Worm (Caenorhabditis elegans): ENCODE data around the gene clhm-1.

clhm-1 gene

DNA sequence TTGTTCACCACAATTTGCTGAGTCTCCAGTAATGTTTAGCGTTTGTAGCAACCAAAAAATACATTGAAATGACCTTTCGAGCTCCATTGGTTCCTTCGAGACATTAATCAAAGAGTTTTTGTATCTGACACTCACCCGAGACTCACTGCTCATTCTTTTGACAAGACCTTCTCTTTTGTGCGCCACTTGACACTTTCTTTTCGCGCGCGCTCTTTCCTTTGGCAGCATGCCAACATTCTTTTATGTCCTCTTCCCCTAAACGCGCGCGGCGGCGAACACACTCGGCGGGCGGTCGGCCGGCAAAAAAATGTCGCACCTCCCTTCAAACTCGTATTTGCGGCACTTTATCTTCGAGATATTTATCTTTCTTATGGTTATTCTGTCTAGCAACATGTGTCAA lies 27.1 kb downstream of the clhm-1 start (continued):
- TF ChIP-seq atf-7 (tag; optimal IDR thresholded peaks at IDR 0.05): no peak
- TF ChIP-seq lin-26 (GFP tag; IDR thresholded peaks at IDR 0.05): no peak
- no peak for TF ChIP-seq egrh-3 (GFP tag; IDR thresholded peaks at IDR 0.05)
- no peak for TF ChIP-seq hmg-20 (GFP tag; IDR thresholded peaks at IDR 0.05)
- TF ChIP-seq C17E4.6 (GFP tag; IDR thresholded peaks at IDR 0.05): no peak
- no peak for TF ChIP-seq bed-2 (GFP tag; IDR thresholded peaks at IDR 0.05)
- no peak for TF ChIP-seq madf-8 (GFP tag; conservative IDR thresholded peaks at IDR 0.05)
- TF ChIP-seq egl-18 (GFP tag; IDR thresholded peaks at IDR 0.05): no peak
- no peak for TF ChIP-seq ekl-4 (GFP tag; IDR thresholded peaks at IDR 0.05)
- peak; percentile 5 for TF ChIP-seq ceh-27 (GFP tag; optimal IDR thresholded peaks at IDR 0.05)
- TF ChIP-seq rpc-1 (optimal IDR thresholded peaks at IDR 0.05): no peak
- TF ChIP-seq rpc-1 (tag; optimal IDR thresholded peaks at IDR 0.05): no peak
- TF ChIP-seq D2030.7 (GFP tag; IDR thresholded peaks at IDR 0.05): 0 out of 2 replicates have a peak, but pooled peaks have one; percentile 19
- TF ChIP-seq sptf-2 (GFP tag; optimal IDR thresholded peaks at IDR 0.05): no peak
- no peak for TF ChIP-seq F23B12.7 (tag; optimal IDR thresholded peaks at IDR 0.05; ENCODE audit: insufficient read depth)
- no peak for TF ChIP-seq F52B5.7 (tag; optimal IDR thresholded peaks at IDR 0.05)
- TF ChIP-seq ZK185.1 (tag; optimal IDR thresholded peaks at IDR 0.05; ENCODE audit: poor library complexity, severe bottlenecking): no peak
- TF ChIP-seq ccch-3 (GFP tag; optimal IDR thresholded peaks at IDR 0.05): no peak
- no peak for TF ChIP-seq akir-1 (GFP tag; optimal IDR thresholded peaks at IDR 0.05)
- TF ChIP-seq lin-54 (GFP tag; optimal IDR thresholded peaks at IDR 0.05): no peak
- TF ChIP-seq madf-10 (tag; optimal IDR thresholded peaks at IDR 0.05): peak; percentile 96
- TF ChIP-seq attf-6 (GFP tag; IDR thresholded peaks at IDR 0.05): no peak
- no peak for TF ChIP-seq F57C9.4 (tag; optimal IDR thresholded peaks at IDR 0.05)
- no peak for TF ChIP-seq mes-4 (tag; optimal IDR thresholded peaks at IDR 0.05)
- TF ChIP-seq snpc-4 (GFP tag; optimal IDR thresholded peaks at IDR 0.05): no peak
- no peak for TF ChIP-seq snpc-4 (tag; optimal IDR thresholded peaks at IDR 0.05)
- TF ChIP-seq F55B11.4 (tag; optimal IDR thresholded peaks at IDR 0.05; ENCODE audit: borderline replicate concordance, insufficient read depth): no peak
- TF ChIP-seq rcor-1 (GFP tag; IDR thresholded peaks at IDR 0.05): no peak
- TF ChIP-seq F57A8.1 (GFP tag; optimal IDR thresholded peaks at IDR 0.05): no peak

DNA sequence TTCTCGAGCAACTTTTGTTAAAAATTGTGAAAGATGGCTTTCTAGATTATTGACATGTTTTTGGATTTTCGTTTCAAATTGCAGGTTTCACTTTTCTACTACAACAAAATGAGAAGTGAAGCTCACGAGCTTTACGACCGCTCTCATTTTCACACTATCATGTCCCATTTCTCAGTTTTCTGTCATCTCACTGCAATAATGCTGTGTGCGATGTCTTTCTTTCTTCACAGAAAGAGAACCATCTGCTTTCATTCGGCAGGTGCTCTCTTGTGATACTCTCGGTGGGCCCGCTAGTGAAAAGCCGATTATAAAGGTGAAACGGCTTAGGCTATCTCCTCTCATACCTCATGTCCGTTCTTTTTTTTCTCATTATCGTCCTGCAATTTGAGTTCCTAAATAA lies 27.6 kb downstream of the clhm-1 start:
- TF ChIP-seq ceh-100 (GFP tag; IDR thresholded peaks at IDR 0.05) (0 out of 2 replicates have a peak, but pooled peaks have one; percentile 1), ztf-6 (GFP tag; IDR thresholded peaks at IDR 0.05) (no peak)

DNA sequence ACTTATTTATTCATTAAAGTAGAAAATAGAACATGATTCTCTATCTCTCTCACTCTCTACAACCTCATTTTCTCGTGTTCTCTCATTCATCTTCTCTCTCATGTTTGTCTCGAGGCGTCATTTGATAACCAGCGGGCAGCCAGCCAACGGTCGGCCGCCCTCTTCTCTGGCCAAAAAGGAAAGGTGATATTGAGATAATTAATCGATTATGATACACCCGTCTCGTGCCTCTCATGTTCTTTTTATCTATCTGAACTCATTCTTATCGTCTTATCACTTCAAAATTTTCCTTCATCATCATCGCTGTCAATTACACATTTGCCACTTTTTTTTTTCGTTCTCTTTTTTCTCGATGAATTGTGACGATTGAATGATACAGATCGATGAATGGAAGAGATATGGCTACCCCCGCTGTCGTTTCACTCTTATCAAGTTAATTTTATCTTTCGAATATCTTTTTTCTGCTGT lies 28.1 kb downstream of the clhm-1 start:
- TF ChIP-seq aptf-2 (GFP tag; conservative IDR thresholded peaks at IDR 0.05): no peak
- no peak for TF ChIP-seq hmg-20 (GFP tag; IDR thresholded peaks at IDR 0.05)
- TF ChIP-seq nfyb-1 (GFP tag; IDR thresholded peaks at IDR 0.05): peak; percentile 76
- no peak for TF ChIP-seq bed-2 (GFP tag; IDR thresholded peaks at IDR 0.05)
- no peak for TF ChIP-seq F57A8.1 (GFP tag; optimal IDR thresholded peaks at IDR 0.05)
- TF ChIP-seq ekl-4 (GFP tag; IDR thresholded peaks at IDR 0.05): peak; percentile 69; the same call in 1 of the 2 replicates
- TF ChIP-seq repo-1 (tag; optimal IDR thresholded peaks at IDR 0.05): no peak
- TF ChIP-seq mxl-1 (tag; optimal IDR thresholded peaks at IDR 0.05): no peak
- no peak for TF ChIP-seq ztf-25 (GFP tag; IDR thresholded peaks at IDR 0.05)
- TF ChIP-seq let-526 (GFP tag; IDR thresholded peaks at IDR 0.05): no peak
- TF ChIP-seq lin-35 (GFP tag; optimal IDR thresholded peaks at IDR 0.05): no peak
- no peak for TF ChIP-seq lir-1 (GFP tag; conservative IDR thresholded peaks at IDR 0.05)
- TF ChIP-seq F55B11.4 (tag; optimal IDR thresholded peaks at IDR 0.05; ENCODE audit: borderline replicate concordance, insufficient read depth): no peak
- TF ChIP-seq ets-4 (GFP tag; optimal IDR thresholded peaks at IDR 0.05): peak; percentile 79
- no peak for TF ChIP-seq cebp-1 (GFP tag; IDR thresholded peaks at IDR 0.05)
- peak; percentile 79 for TF ChIP-seq cebp-1 (tag; optimal IDR thresholded peaks at IDR 0.05)
- no peak for TF ChIP-seq ama-1 (optimal IDR thresholded peaks at IDR 0.05)
- TF ChIP-seq ama-1 (GFP tag; optimal IDR thresholded peaks at IDR 0.05): no peak
- TF ChIP-seq athp-1 (tag; optimal IDR thresholded peaks at IDR 0.05): no peak
- TF ChIP-seq dpl-1 (GFP tag; optimal IDR thresholded peaks at IDR 0.05): no peak
- no peak for TF ChIP-seq rpc-1 (optimal IDR thresholded peaks at IDR 0.05)
- no peak for TF ChIP-seq rpc-1 (tag; optimal IDR thresholded peaks at IDR 0.05)
- no peak for TF ChIP-seq F10E7.11 (tag; optimal IDR thresholded peaks at IDR 0.05)
- TF ChIP-seq nhr-179 (tag; optimal IDR thresholded peaks at IDR 0.05): no peak
- TF ChIP-seq sptf-2 (GFP tag; optimal IDR thresholded peaks at IDR 0.05): peak; percentile 57
